Fruit fly (Drosophila melanogaster) whole organism, adult: ENCODE measurements around the gene CG31106.

ENCODE experiments used
- CG11617 ChIP-seq: fragments of 200-800 bp; sonication (Bioruptor generic); optimal IDR thresholded peaks from 2 replicates; lab custom pipeline; 2017; ENCODE audit warnings: mild to moderate bottlenecking, missing biosample characterization, missing genetic modification reagents, missing genetic modification characterization
- CG12768 ChIP-seq: fragments of 200-800 bp; sonication (Bioruptor generic); optimal IDR thresholded peaks from 2 replicates; lab custom pipeline; 2017; ENCODE audit warnings: missing biosample characterization, missing genetic modification characterization, mild to moderate bottlenecking, moderate library complexity, missing genetic modification reagents
- CG14711 ChIP-seq: fragments of 200-800 bp; sonication (Bioruptor generic); optimal IDR thresholded peaks from 2 replicates; lab custom pipeline; 2018; ENCODE audit warnings: missing biosample characterization, mild to moderate bottlenecking, missing genetic modification characterization, moderate library complexity
- CG1620 ChIP-seq: fragments of 200-800 bp; sonication (Bioruptor generic); optimal IDR thresholded peaks from 2 replicates; lab custom pipeline; 2016; ENCODE audit warnings: missing biosample characterization, missing genetic modification characterization
- CG33017 ChIP-seq: fragments of 200-800 bp; sonication (Bioruptor generic); optimal IDR thresholded peaks from 2 replicates; lab custom pipeline; 2018; ENCODE audit warnings: missing biosample characterization, mild to moderate bottlenecking, missing genetic modification characterization, moderate library complexity
- CG5204 ChIP-seq: fragments of 200-800 bp; sonication (Bioruptor generic); optimal IDR thresholded peaks from 2 replicates; lab custom pipeline; 2016; ENCODE audit warnings: missing biosample characterization, missing genetic modification characterization
- CG7045 ChIP-seq: fragments of 200-800 bp; sonication (Bioruptor generic); optimal IDR thresholded peaks from 2 replicates; lab custom pipeline; 2017; ENCODE audit warnings: missing biosample characterization, mild to moderate bottlenecking, missing genetic modification characterization
- CG7101 ChIP-seq: fragments of 200-800 bp; sonication (Bioruptor generic); optimal IDR thresholded peaks from 2 replicates; lab custom pipeline; 2018; ENCODE audit warnings: missing biosample characterization, mild to moderate bottlenecking, missing genetic modification characterization, moderate library complexity
- Clk ChIP-seq: fragments of 200-800 bp; sonication (Bioruptor generic); optimal IDR thresholded peaks from 2 replicates; lab custom pipeline; 2017; ENCODE audit warnings: missing biosample characterization, missing genetic modification characterization
- Crg-1 ChIP-seq: fragments of 200-800 bp; sonication (Bioruptor generic); optimal IDR thresholded peaks from 2 replicates; lab custom pipeline; 2016; ENCODE audit warnings: missing biosample characterization, missing genetic modification characterization
- Hr96 ChIP-seq: fragments of 200-800 bp; sonication (Bioruptor generic); optimal IDR thresholded peaks from 2 replicates; lab custom pipeline; 2016; ENCODE audit warnings: missing biosample characterization, missing genetic modification characterization
- Mnt ChIP-seq: fragments of 200-800 bp; sonication (Bioruptor generic); optimal IDR thresholded peaks from 2 replicates; lab custom pipeline; 2016; ENCODE audit warnings: missing biosample characterization, mild to moderate bottlenecking, missing genetic modification characterization
- bab1 ChIP-seq: fragments of 200-800 bp; sonication (Bioruptor generic); optimal IDR thresholded peaks from 3 replicates; lab custom pipeline; 2019; ENCODE audit warnings: missing biosample characterization, mild to moderate bottlenecking, missing genetic modification characterization, moderate library complexity
- cic ChIP-seq: fragments of 200-800 bp; sonication (Bioruptor generic); optimal IDR thresholded peaks from 2 replicates; lab custom pipeline; 2017; ENCODE audit warnings: missing biosample characterization, mild to moderate bottlenecking, missing genetic modification characterization, moderate library complexity
- cnc ChIP-seq, 2 experiments: fragments of >200 bp; optimal IDR thresholded peaks; 2 replicates each; lab custom pipeline; 2017
- kay ChIP-seq: fragments of 200-800 bp; sonication (Bioruptor generic); peaks from one replicate; lab custom pipeline; 2016; ENCODE audit warnings: missing biosample characterization, missing genetic modification characterization, borderline replicate concordance
- ovo ChIP-seq: fragments of 200-800 bp; sonication (Bioruptor generic); optimal IDR thresholded peaks from 2 replicates; lab custom pipeline; 2016; ENCODE audit warnings: missing biosample characterization, missing genetic modification characterization
- pad ChIP-seq: fragments of 200-800 bp; sonication (Bioruptor generic); optimal IDR thresholded peaks from 3 replicates; lab custom pipeline; 2017; ENCODE audit warnings: missing biosample characterization, missing genetic modification characterization, mild to moderate bottlenecking, moderate library complexity, missing genetic modification reagents
- tj ChIP-seq: fragments of 200-800 bp; sonication (Bioruptor generic); optimal IDR thresholded peaks from 3 replicates; lab custom pipeline; 2017; ENCODE audit warnings: missing biosample characterization, mild to moderate bottlenecking, missing genetic modification characterization, moderate library complexity
- toe ChIP-seq: fragments of 200-800 bp; sonication (Bioruptor generic); optimal IDR thresholded peaks from 2 replicates; lab custom pipeline; 2016; ENCODE audit warnings: missing biosample characterization, missing genetic modification characterization

Gene CG31106

dm6 chr3R:25219018-25219417, 2.9 kb downstream of the CG31106 start, which contains the start of gene CG31103:
CG31103 (plus strand) TSS chr3R:25219318.
- TF ChIP-seq CG1620 (GFP tag; lab: Kevin White, UChicago) (no peak), CG33017 (tag; lab: Kevin White, UChicago) (no peak), Mnt (GFP tag; lab: Kevin White, UChicago) (no peak), Crg-1 (no peak), cnc (optimal IDR thresholded peaks at IDR 0.05; lab: Kevin White, UChicago) (no peak), cic (GFP tag; lab: Kevin White, UChicago) (peak; percentile 6)

DNA sequence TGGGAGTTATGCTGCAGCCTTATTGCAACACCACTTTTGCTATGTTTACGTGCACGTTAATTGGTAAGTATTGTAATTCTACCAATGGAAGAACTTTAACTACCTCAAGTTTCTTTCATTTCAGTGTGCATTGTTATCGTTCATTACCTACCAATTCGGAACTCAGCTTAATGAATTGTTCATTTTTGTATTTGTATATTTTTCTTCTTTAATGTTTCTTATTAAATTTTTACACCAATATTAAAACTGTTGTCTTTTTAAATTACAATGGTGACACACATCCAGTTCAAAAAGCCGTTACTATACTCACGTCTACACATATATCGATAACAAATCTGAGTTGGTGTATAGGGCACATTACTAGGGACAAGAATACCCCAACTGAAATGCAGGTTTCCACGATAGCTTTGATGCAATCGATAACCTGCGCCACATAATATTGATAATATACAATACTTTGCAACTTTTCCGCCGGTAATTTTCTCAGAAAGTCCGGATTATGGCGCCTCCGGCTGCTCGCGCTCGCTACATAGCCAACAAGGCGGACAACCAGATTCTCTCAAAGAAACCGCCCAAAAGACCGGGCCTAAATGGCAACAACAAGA, 5.2 kb downstream of the CG31106 start, which contains the start of gene Alg9:
TSS of gene Alg9 (plus strand) at position 387 of the 605 bp plus-strand sequence.
- TF ChIP-seq Hr96 (GFP tag; lab: Kevin White, UChicago) (no peak), CG7101 (tag; lab: Kevin White, UChicago) (no peak), CG7045 (no peak), Crg-1 (no peak), pad (GFP tag; lab: Kevin White, UChicago) (no peak), CG33017 (tag; lab: Kevin White, UChicago) (no peak), cnc (optimal IDR thresholded peaks at IDR 0.05; lab: Kevin White, UChicago) (no peak), bab1 (GFP tag; lab: Kevin White, UChicago) (no peak), CG5204 (GFP tag; lab: Kevin White, UChicago) (peak; percentile 42), CG12768 (GFP tag; lab: Kevin White, UChicago) (no peak), CG14711 (tag; lab: Kevin White, UChicago) (peak; percentile 11), cic (GFP tag; lab: Kevin White, UChicago) (no peak), toe (peak; percentile 3), Mnt (GFP tag; lab: Kevin White, UChicago) (no peak), kay (GFP tag; lab: Kevin White, UChicago) (peak; percentile 74), Clk (GFP tag; lab: Kevin White, UChicago) (no peak), tj (no peak), CG11617 (GFP tag; lab: Kevin White, UChicago) (no peak), CG1620 (GFP tag; lab: Kevin White, UChicago) (no peak), ovo (no peak)

DNA sequence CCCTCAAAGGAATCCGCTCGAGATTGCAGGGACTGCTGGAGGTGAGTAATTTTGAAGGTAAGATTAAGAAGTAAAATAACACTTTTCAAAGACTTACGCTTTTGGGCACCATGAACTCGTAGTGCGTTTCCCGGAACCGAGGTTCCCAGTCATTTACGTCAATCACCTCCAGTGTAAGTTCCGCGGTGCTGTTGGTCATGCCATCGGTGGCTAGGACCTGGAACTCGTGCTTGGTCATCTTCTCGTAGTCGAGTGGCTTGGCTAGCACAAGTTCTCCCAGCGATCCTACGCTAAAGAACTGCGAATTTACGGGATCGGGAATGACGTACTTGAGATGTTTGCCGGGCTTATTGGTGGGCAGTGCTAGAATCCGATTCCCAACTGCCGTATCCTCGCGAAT, 9.4 kb downstream of the CG31106 start:
- TF ChIP-seq Crg-1 (no peak), CG11617 (GFP tag; lab: Kevin White, UChicago) (no peak), CG5204 (GFP tag; lab: Kevin White, UChicago) (no peak), CG12768 (GFP tag; lab: Kevin White, UChicago) (no peak), pad (GFP tag; lab: Kevin White, UChicago) (no peak), Mnt (GFP tag; lab: Kevin White, UChicago) (no peak), CG14711 (tag; lab: Kevin White, UChicago) (no peak), Hr96 (GFP tag; lab: Kevin White, UChicago) (no peak), bab1 (GFP tag; lab: Kevin White, UChicago) (no peak), kay (GFP tag; lab: Kevin White, UChicago) (no peak), Clk (GFP tag; lab: Kevin White, UChicago) (no peak), toe (no peak), tj (no peak), cnc (optimal IDR thresholded peaks at IDR 0.05; lab: Kevin White, UChicago) (no peak), CG7045 (no peak), CG33017 (tag; lab: Kevin White, UChicago) (no peak), ovo (no peak)

dm6 chr3R:25232271-25232989, 16.3 kb downstream of the CG31106 start, which contains the start of gene Cad96Cb:
Cad96Cb (minus strand) TSS chr3R:25232321.
- TF ChIP-seq kay (GFP tag; lab: Kevin White, UChicago) (no peak), CG1620 (GFP tag; lab: Kevin White, UChicago) (no peak), CG7045 (no peak), Mnt (GFP tag; lab: Kevin White, UChicago) (no peak), pad (GFP tag; lab: Kevin White, UChicago) (no peak), cnc (optimal IDR thresholded peaks at IDR 0.05; lab: Kevin White, UChicago) (no peak), cic (GFP tag; lab: Kevin White, UChicago) (no peak), CG33017 (tag; lab: Kevin White, UChicago) (no peak), CG12768 (GFP tag; lab: Kevin White, UChicago) (no peak), CG14711 (tag; lab: Kevin White, UChicago) (no peak), ovo (no peak), CG7101 (tag; lab: Kevin White, UChicago) (no peak), Hr96 (GFP tag; lab: Kevin White, UChicago) (no peak)

dm6 chr3R:25235362-25235761, 19.3 kb downstream of the CG31106 start, which contains the start of gene Sil1:
Sil1 (minus strand) TSS chr3R:25235529.
- TF ChIP-seq toe (no peak), CG12768 (GFP tag; lab: Kevin White, UChicago) (no peak), pad (GFP tag; lab: Kevin White, UChicago) (no peak), Hr96 (GFP tag; lab: Kevin White, UChicago) (no peak), cic (GFP tag; lab: Kevin White, UChicago) (no peak), kay (GFP tag; lab: Kevin White, UChicago) (no peak), CG7045 (no peak), CG11617 (GFP tag; lab: Kevin White, UChicago) (no peak), Mnt (GFP tag; lab: Kevin White, UChicago) (no peak), bab1 (GFP tag; lab: Kevin White, UChicago) (no peak), tj (no peak), Crg-1 (no peak)
